Worm (Caenorhabditis elegans) whole organism, L1 larva: Measurements from ENCODE around the gene srj-21.

Experiments
- C04F5.9 ChIP-seq: sonication (generic microtip); optimal IDR thresholded peaks from 2 replicates; lab custom pipeline; 2016; ENCODE audit warnings: missing genetic modification characterization, missing compliant biosample characterization
- C34B4.2 ChIP-seq: sonication (generic microtip); optimal IDR thresholded peaks from 2 replicates; lab custom pipeline; 2017; ENCODE audit warnings: mild to moderate bottlenecking, missing genetic modification characterization, missing compliant biosample characterization
- Y116A8C.19 ChIP-seq: sonication (generic microtip); optimal IDR thresholded peaks from 2 replicates; lab custom pipeline; 2016; ENCODE audit warnings: missing compliant biosample characterization, missing genetic modification characterization, borderline replicate concordance
- aha-1 ChIP-seq: fragments of 150-350 bp; optimal IDR thresholded peaks from 2 replicates; lab custom pipeline; 2014; ENCODE audit warnings: missing biosample characterization, missing genetic modification characterization
- alr-1 ChIP-seq: fragments of 200-800 bp; sonication (Bioruptor generic); optimal IDR thresholded peaks from 2 replicates; lab custom pipeline; 2018; ENCODE audit warnings: borderline replicate concordance, mild to moderate bottlenecking, missing genetic modification characterization, missing compliant biosample characterization
- aly-2 ChIP-seq: fragments of 150-350 bp; optimal IDR thresholded peaks from 2 replicates; lab custom pipeline; 2014; ENCODE audit warnings: missing biosample characterization, missing genetic modification characterization
- ama-1 ChIP-seq: fragments of 150-350 bp; optimal IDR thresholded peaks from 2 replicates; lab custom pipeline; 2014
- ceh-63 ChIP-seq: fragments of 200-800 bp; sonication (Bioruptor generic); optimal IDR thresholded peaks from 2 replicates; lab custom pipeline; 2018; ENCODE audit warnings: mild to moderate bottlenecking, missing genetic modification characterization, missing compliant biosample characterization
- ceh-8 ChIP-seq: fragments of 200-800 bp; sonication (Bioruptor generic); optimal IDR thresholded peaks from 2 replicates; lab custom pipeline; 2018; ENCODE audit warnings: mild to moderate bottlenecking, missing genetic modification characterization, moderate library complexity, missing compliant biosample characterization
- ceh-82 ChIP-seq, 3 experiments: fragments of 150-350 bp in 1 of 3; sonication (generic microtip) in 2 of 3; optimal IDR thresholded peaks; 2 replicates each; lab custom pipeline; 2014 to 2017; ENCODE audit warnings: missing biosample characterization in 3 of 3, missing genetic modification characterization in 3 of 3
- ces-1 ChIP-seq: fragments of 150-350 bp; optimal IDR thresholded peaks from 2 replicates; lab custom pipeline; 2014; ENCODE audit warnings: missing biosample characterization, missing genetic modification reagents, missing genetic modification characterization
- efl-1 ChIP-seq, 4 experiments: fragments of 150-350 bp; optimal IDR thresholded peaks in 3 of 4; peaks in 1 of 4; 1 replicate in 1 of 4; 2 replicates in 3 of 4; lab custom pipeline; 2014; ENCODE audit warnings: missing biosample characterization in 2 of 4, missing genetic modification characterization in 2 of 4, missing genetic modification reagents in 2 of 4
- efl-3 ChIP-seq: fragments of 200-800 bp; sonication (Bioruptor generic); optimal IDR thresholded peaks from 2 replicates; lab custom pipeline; 2018; ENCODE audit warnings: mild to moderate bottlenecking, missing genetic modification characterization, missing compliant biosample characterization
- egl-13 ChIP-seq: sonication (generic microtip); optimal IDR thresholded peaks from 2 replicates; lab custom pipeline; 2016; ENCODE audit warnings: missing genotype, missing genetic modification reagents, missing genetic modification characterization, missing compliant biosample characterization
- egl-27 ChIP-seq, 2 experiments: fragments of 150-350 bp in 1 of 2; sonication (generic microtip); optimal IDR thresholded peaks; 3 replicates each; lab custom pipeline; 2017 to 2018; ENCODE audit warnings: missing biosample characterization in 2 of 2, missing genetic modification characterization in 2 of 2, missing genetic modification reagents in 2 of 2
- elt-2 ChIP-seq: sonication (generic microtip); optimal IDR thresholded peaks from 2 replicates; lab custom pipeline; 2016; ENCODE audit warnings: missing genetic modification characterization, mild to moderate bottlenecking, inconsistent platforms, missing compliant biosample characterization, missing genetic modification reagents
- elt-3 ChIP-seq, 6 experiments: fragments of 150-350 bp in 1 of 6; sonication (generic microtip); optimal IDR thresholded peaks; 2 replicates each; lab custom pipeline; 2017 to 2018; ENCODE audit warnings: missing biosample characterization in 6 of 6, missing genetic modification characterization in 6 of 6, inconsistent platforms in 1 of 6
- fkh-4 ChIP-seq: sonication (generic microtip); optimal IDR thresholded peaks from 2 replicates; lab custom pipeline; 2016; ENCODE audit warnings: missing compliant biosample characterization, missing genetic modification characterization, borderline replicate concordance
- fkh-8 ChIP-seq: sonication (generic microtip); optimal IDR thresholded peaks from 2 replicates; lab custom pipeline; 2016; ENCODE audit warnings: mild to moderate bottlenecking, missing genetic modification characterization, missing compliant biosample characterization
- fos-1 ChIP-seq: fragments of 150-350 bp; optimal IDR thresholded peaks from 2 replicates; lab custom pipeline; 2014; ENCODE audit warnings: missing biosample characterization, missing genetic modification characterization
- hlh-4 ChIP-seq: sonication (generic microtip); optimal IDR thresholded peaks from 2 replicates; lab custom pipeline; 2016; ENCODE audit warnings: mild to moderate bottlenecking, missing genetic modification characterization, missing compliant biosample characterization
- hpl-2 ChIP-seq: fragments of 150-350 bp; optimal IDR thresholded peaks from 2 replicates; lab custom pipeline; 2014; ENCODE audit warnings: missing biosample characterization, missing genetic modification reagents, missing genetic modification characterization
- lin-13 ChIP-seq: fragments of 150-350 bp; optimal IDR thresholded peaks from 2 replicates; lab custom pipeline; 2014; ENCODE audit warnings: missing biosample characterization, missing genetic modification reagents, missing genetic modification characterization
- lin-35 ChIP-seq, 2 experiments: fragments of 150-350 bp; optimal IDR thresholded peaks; 2 replicates each; lab custom pipeline; 2014; ENCODE audit warnings: missing biosample characterization in 2 of 2, missing genetic modification characterization in 2 of 2, missing genetic modification reagents in 2 of 2
- lin-39 ChIP-seq: fragments of 150-350 bp; optimal IDR thresholded peaks from 2 replicates; lab custom pipeline; 2014; ENCODE audit warnings: missing biosample characterization, missing genetic modification reagents, missing genetic modification characterization
- lir-3 ChIP-seq: sonication (generic microtip); optimal IDR thresholded peaks from 2 replicates; lab custom pipeline; 2016; ENCODE audit warnings: mild to moderate bottlenecking, missing genetic modification characterization, moderate library complexity, missing compliant biosample characterization; ENCODE audit not compliant: poor library complexity
- mab-9 ChIP-seq: fragments of 200-800 bp; sonication (Bioruptor generic); IDR thresholded peaks from 2 replicates; pipeline ENCODE4 v1.3.6; 2022; ENCODE audit warnings: missing genetic modification reagents, missing genetic modification characterization, missing compliant biosample characterization
- mdl-1 ChIP-seq, 2 experiments: fragments of 150-350 bp; optimal IDR thresholded peaks; 2 replicates each; lab custom pipeline; 2014 to 2017; ENCODE audit warnings: missing biosample characterization in 2 of 2, missing genetic modification characterization in 2 of 2, inconsistent platforms in 1 of 2
- mef-2 ChIP-seq: fragments of 150-350 bp; optimal IDR thresholded peaks from 2 replicates; lab custom pipeline; 2014; ENCODE audit warnings: missing biosample characterization, missing genetic modification characterization
- nhr-11 ChIP-seq: fragments of 150-350 bp; optimal IDR thresholded peaks from 2 replicates; lab custom pipeline; 2014; ENCODE audit warnings: missing biosample characterization, missing genetic modification characterization
- nhr-12 ChIP-seq: sonication (generic microtip); optimal IDR thresholded peaks from 2 replicates; lab custom pipeline; 2017; ENCODE audit warnings: missing biosample characterization, missing genetic modification characterization
- nhr-19 ChIP-seq: fragments of 200-800 bp; sonication (Bioruptor generic); conservative IDR thresholded peaks from 2 replicates; pipeline ENCODE4 v1.3.6; 2022; ENCODE audit warnings: missing genetic modification characterization, missing compliant biosample characterization
- nhr-237 ChIP-seq: fragments of 150-350 bp; optimal IDR thresholded peaks from 2 replicates; lab custom pipeline; 2014; ENCODE audit warnings: missing biosample characterization, missing genetic modification characterization
- nhr-77 ChIP-seq: fragments of 150-350 bp; optimal IDR thresholded peaks from 2 replicates; lab custom pipeline; 2014; ENCODE audit warnings: missing biosample characterization, missing genetic modification characterization
- nhr-84 ChIP-seq: sonication (generic microtip); optimal IDR thresholded peaks from 2 replicates; lab custom pipeline; 2017; ENCODE audit warnings: missing biosample characterization, missing genetic modification characterization
- pag-3 ChIP-seq: sonication (generic microtip); optimal IDR thresholded peaks from 2 replicates; lab custom pipeline; 2017; ENCODE audit warnings: missing genetic modification characterization, mild to moderate bottlenecking, missing compliant biosample characterization, antibody characterized with exemption, borderline replicate concordance; ENCODE audit not compliant: insufficient read depth
- pax-3 ChIP-seq: fragments of 200-800 bp; sonication (Bioruptor generic); optimal IDR thresholded peaks from 2 replicates; lab custom pipeline; 2018; ENCODE audit warnings: mild to moderate bottlenecking, missing genetic modification characterization, moderate library complexity, missing compliant biosample characterization
- skn-1 ChIP-seq: fragments of 150-350 bp; optimal IDR thresholded peaks from 2 replicates; lab custom pipeline; 2014; ENCODE audit warnings: missing biosample characterization, missing genetic modification characterization
- snpc-4 ChIP-seq: fragments of 150-350 bp; optimal IDR thresholded peaks from 2 replicates; lab custom pipeline; 2014; ENCODE audit warnings: missing biosample characterization, missing genetic modification characterization
- sptf-1 ChIP-seq: fragments of 150-350 bp; optimal IDR thresholded peaks from 2 replicates; lab custom pipeline; 2014; ENCODE audit warnings: missing biosample characterization, missing genetic modification characterization
- sup-37 ChIP-seq: fragments of 200-800 bp; sonication (Bioruptor generic); optimal IDR thresholded peaks from 2 replicates; lab custom pipeline; 2018; ENCODE audit warnings: mild to moderate bottlenecking, missing genetic modification characterization, missing compliant biosample characterization
- swsn-7 ChIP-seq: sonication (generic microtip); optimal IDR thresholded peaks from 2 replicates; lab custom pipeline; 2016; ENCODE audit warnings: missing genetic modification characterization, missing compliant biosample characterization
- tbx-2 ChIP-seq: sonication (generic microtip); optimal IDR thresholded peaks from 2 replicates; lab custom pipeline; 2016; ENCODE audit warnings: missing genetic modification characterization, missing compliant biosample characterization
- unc-130 ChIP-seq: fragments of 150-350 bp; optimal IDR thresholded peaks from 2 replicates; lab custom pipeline; 2017; ENCODE audit warnings: missing biosample characterization, missing genetic modification characterization, inconsistent platforms
- unc-30 ChIP-seq: sonication (generic microtip); optimal IDR thresholded peaks from 2 replicates; lab custom pipeline; 2017; ENCODE audit warnings: missing biosample characterization, missing genetic modification characterization
- unc-62 ChIP-seq: fragments of 150-350 bp; optimal IDR thresholded peaks from 2 replicates; lab custom pipeline; 2014; ENCODE audit warnings: missing biosample characterization, missing genetic modification reagents, missing genetic modification characterization
- unc-98 ChIP-seq: fragments of 200-800 bp; sonication (Bioruptor generic); IDR thresholded peaks from 2 replicates; pipeline ENCODE4 v1.3.6; 2022; ENCODE audit warnings: missing genetic modification characterization, missing compliant biosample characterization
- ztf-11 ChIP-seq, 2 experiments: sonication (generic microtip); optimal IDR thresholded peaks; 2 replicates each; lab custom pipeline; 2016 to 2017; ENCODE audit warnings: missing genetic modification characterization in 2 of 2, missing biosample characterization in 1 of 2, missing compliant biosample characterization in 1 of 2

srj-21 gene

DNA sequence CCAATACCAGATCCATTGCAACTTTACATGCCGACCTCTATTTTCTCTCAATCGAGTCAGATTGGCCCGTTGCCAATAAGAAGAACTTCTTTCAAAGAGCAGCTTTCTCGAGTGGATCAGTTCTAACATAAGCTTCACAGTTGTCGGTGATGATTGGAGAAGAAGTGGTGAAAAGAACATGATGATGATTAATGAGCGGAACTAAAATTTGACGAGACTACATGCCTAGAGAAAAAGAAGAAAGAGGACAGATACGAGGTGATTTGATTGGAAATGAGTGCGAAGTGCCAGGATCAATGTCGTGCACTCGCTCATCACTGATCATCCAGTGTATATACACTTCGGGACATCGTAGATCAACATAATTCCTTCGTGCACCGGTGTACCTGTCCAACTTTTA, 17.5 kb upstream of the srj-21 start (continued):
- no peak for TF ChIP-seq sptf-1 (tag; lab: Kevin White, UChicago)
- no peak for TF ChIP-seq alr-1
- TF ChIP-seq unc-98: no peak
- TF ChIP-seq egl-27 (tag; optimal IDR thresholded peaks at IDR 0.05; lab: Kevin White, UChicago): no peak
- TF ChIP-seq efl-3 (GFP tag; lab: Kevin White, UChicago): no peak
- TF ChIP-seq mab-9 (GFP tag; lab: Robert Waterston, UW): no peak
- no peak for TF ChIP-seq ces-1 (GFP tag; lab: Kevin White, UChicago)
- peak; percentile 18 for TF ChIP-seq swsn-7 (tag; lab: Kevin White, UChicago)
- TF ChIP-seq pag-3 (tag; lab: Kevin White, UChicago): no peak
- TF ChIP-seq lin-39 (tag; lab: Kevin White, UChicago): peak; percentile 92
- no peak for TF ChIP-seq lir-3 (tag; lab: Kevin White, UChicago)
- peak in 1 of 2 experiments; percentile 6 for TF ChIP-seq lin-35 (GFP tag; optimal IDR thresholded peaks at IDR 0.05; lab: Kevin White, UChicago)
- peak in 1 of 2 experiments; percentile 8 for TF ChIP-seq mdl-1 (tag; optimal IDR thresholded peaks at IDR 0.05; lab: Kevin White, UChicago)
- TF ChIP-seq ceh-82 (tag; optimal IDR thresholded peaks at IDR 0.05; lab: Kevin White, UChicago): no peak
- TF ChIP-seq sup-37 (GFP tag; lab: Kevin White, UChicago): no peak
- no peak for TF ChIP-seq egl-13 (tag; lab: Kevin White, UChicago)
- TF ChIP-seq ztf-11 (tag; optimal IDR thresholded peaks at IDR 0.05; lab: Kevin White, UChicago): no peak
- no peak for TF ChIP-seq snpc-4
- no peak for TF ChIP-seq ama-1 (lab: Kevin White, UChicago)
- TF ChIP-seq elt-3 (tag; optimal IDR thresholded peaks at IDR 0.05; lab: Kevin White, UChicago): no peak
- no peak for TF ChIP-seq Y116A8C.19 (tag; lab: Kevin White, UChicago)
- TF ChIP-seq C34B4.2: no peak
- TF ChIP-seq hlh-4 (tag; lab: Kevin White, UChicago): no peak

DNA sequence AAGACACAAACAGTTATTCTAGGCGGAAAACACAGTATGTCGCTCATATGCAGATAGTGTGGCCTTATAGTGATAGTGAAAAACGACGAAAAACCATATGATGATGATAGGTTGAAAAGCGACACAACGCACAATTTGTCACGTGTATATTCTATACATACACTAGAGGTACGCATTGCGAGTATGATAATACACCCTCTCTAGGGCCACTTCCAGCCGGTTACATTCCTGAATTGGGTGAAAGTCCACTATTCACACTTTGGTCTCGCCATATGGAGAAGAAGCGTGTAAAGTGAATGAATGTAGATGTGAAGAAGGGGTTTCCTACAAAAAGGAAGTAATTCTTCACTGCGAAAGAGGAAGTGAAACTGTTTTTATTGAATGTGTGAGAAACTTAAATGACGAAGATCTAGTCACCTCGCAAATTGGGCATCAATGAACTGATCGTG, 15.7 kb upstream of the srj-21 start:
- TF ChIP-seq elt-2 (tag; lab: Kevin White, UChicago): peak; percentile 92
- no peak for TF ChIP-seq efl-3 (GFP tag; lab: Kevin White, UChicago)
- no peak for TF ChIP-seq nhr-12 (tag; lab: Kevin White, UChicago)
- TF ChIP-seq skn-1 (tag; lab: Kevin White, UChicago): peak; percentile 12
- TF ChIP-seq unc-130 (tag; lab: Kevin White, UChicago): no peak
- peak; percentile 47 for TF ChIP-seq tbx-2 (tag; lab: Kevin White, UChicago)
- TF ChIP-seq ceh-82 (tag; optimal IDR thresholded peaks at IDR 0.05; lab: Kevin White, UChicago): no peak
- TF ChIP-seq lir-3 (tag; lab: Kevin White, UChicago): no peak
- no peak for TF ChIP-seq pax-3 (tag; lab: Kevin White, UChicago)
- TF ChIP-seq nhr-11: no peak
- no peak for TF ChIP-seq ceh-8
- no peak for TF ChIP-seq unc-30 (tag; lab: Kevin White, UChicago)
- no peak for TF ChIP-seq aly-2 (tag; lab: Kevin White, UChicago)
- TF ChIP-seq ceh-63 (GFP tag; lab: Kevin White, UChicago): no peak
- no peak for TF ChIP-seq C04F5.9 (tag; lab: Kevin White, UChicago)
- no peak for TF ChIP-seq mef-2 (tag; lab: Kevin White, UChicago)
- peak; percentile 21 for TF ChIP-seq hpl-2 (GFP tag; lab: Kevin White, UChicago)
- TF ChIP-seq nhr-77 (tag; lab: Kevin White, UChicago): no peak
- TF ChIP-seq efl-1 (optimal IDR thresholded peaks at IDR 0.05; lab: Kevin White, UChicago): no peak
- peak in 1 of 2 experiments; percentile 94 for TF ChIP-seq efl-1 (GFP tag; optimal IDR thresholded peaks at IDR 0.05 in 1 of 2; lab: Kevin White, UChicago)
- peak in 2 of 6 experiments; percentile 16 to 57 for TF ChIP-seq elt-3 (tag; optimal IDR thresholded peaks at IDR 0.05; lab: Kevin White, UChicago)
- TF ChIP-seq ztf-11 (tag; optimal IDR thresholded peaks at IDR 0.05; lab: Kevin White, UChicago): no peak
- no peak for TF ChIP-seq lin-39 (tag; lab: Kevin White, UChicago)
- no peak for TF ChIP-seq nhr-84 (tag; lab: Kevin White, UChicago)
- no peak for TF ChIP-seq fkh-4 (tag; lab: Kevin White, UChicago)
- no peak for TF ChIP-seq nhr-237 (tag; lab: Kevin White, UChicago)
- TF ChIP-seq fkh-8 (tag; lab: Kevin White, UChicago): no peak
- TF ChIP-seq sptf-1 (tag; lab: Kevin White, UChicago): no peak
- TF ChIP-seq unc-98: no peak
- TF ChIP-seq alr-1: no peak
- TF ChIP-seq aha-1 (tag; lab: Kevin White, UChicago): no peak
- TF ChIP-seq hlh-4 (tag; lab: Kevin White, UChicago): no peak
- no peak for TF ChIP-seq lin-13 (GFP tag; lab: Kevin White, UChicago)
- TF ChIP-seq unc-62 (GFP tag; lab: Kevin White, UChicago): no peak
- peak in 1 of 2 experiments; percentile 64 for TF ChIP-seq lin-35 (GFP tag; optimal IDR thresholded peaks at IDR 0.05; lab: Kevin White, UChicago)
- TF ChIP-seq nhr-19 (GFP tag; lab: Robert Waterston, UW): peak; percentile 34
- no peak for TF ChIP-seq fos-1
